Fruit fly (Drosophila melanogaster) whole organism, embryonic: ENCODE data around the gene CG16972.
A peak's percentile ranks its signal among the peaks of the same experiment; 100 is the strongest.

Experiments
- Atf3 ChIP-seq: fragments of 200-800 bp; sonication (Bioruptor generic); optimal IDR thresholded peaks from 3 replicates; lab custom pipeline; 2016; ENCODE audit warnings: missing biosample characterization, missing genetic modification characterization
- CG10267 ChIP-seq: fragments of 200-800 bp; sonication (Bioruptor generic); optimal IDR thresholded peaks from 2 replicates; lab custom pipeline; 2018; ENCODE audit warnings: missing biosample characterization, mild to moderate bottlenecking, missing genetic modification characterization, moderate library complexity
- CG11504 ChIP-seq: fragments of 200-800 bp; sonication (Bioruptor generic); optimal IDR thresholded peaks from 3 replicates; lab custom pipeline; 2019; ENCODE audit warnings: missing biosample characterization, mild to moderate bottlenecking, missing genetic modification characterization, moderate library complexity
- CG12942 ChIP-seq: fragments of 200-800 bp; sonication (Bioruptor generic); optimal IDR thresholded peaks from 3 replicates; lab custom pipeline; 2016; ENCODE audit warnings: missing biosample characterization, missing genetic modification characterization
- CG13287 ChIP-seq: fragments of 200-800 bp; sonication (Bioruptor generic); IDR thresholded peaks from 2 replicates; pipeline ENCODE4 v1.3.6; 2022; ENCODE audit warnings: missing biosample characterization, missing genetic modification characterization; ENCODE audit not compliant: partially characterized antibody
- CG13296 ChIP-seq: fragments of 200-800 bp; sonication (Bioruptor generic); optimal IDR thresholded peaks from 3 replicates; lab custom pipeline; 2018; ENCODE audit warnings: missing biosample characterization, mild to moderate bottlenecking, missing genetic modification characterization
- CG1529 ChIP-seq: fragments of 200-800 bp; sonication (Bioruptor generic); optimal IDR thresholded peaks from 3 replicates; lab custom pipeline; 2018; ENCODE audit warnings: missing biosample characterization, missing genetic modification characterization
- CG1602 ChIP-seq: fragments of 200-800 bp; sonication (Bioruptor generic); optimal IDR thresholded peaks from 3 replicates; lab custom pipeline; 2016; ENCODE audit warnings: missing biosample characterization, missing genetic modification characterization
- CG18599 ChIP-seq: fragments of 200-800 bp; sonication (Bioruptor generic); optimal IDR thresholded peaks from 3 replicates; lab custom pipeline; 2017; ENCODE audit warnings: missing biosample characterization, missing genetic modification characterization, mild to moderate bottlenecking, moderate library complexity, missing genetic modification reagents
- CG18764 ChIP-seq: fragments of 200-800 bp; sonication (Bioruptor generic); optimal IDR thresholded peaks from 3 replicates; lab custom pipeline; 2016; ENCODE audit warnings: missing biosample characterization, missing genetic modification characterization
- CG2202 ChIP-seq: fragments of 200-800 bp; sonication (Bioruptor generic); optimal IDR thresholded peaks from 2 replicates; lab custom pipeline; 2018; ENCODE audit warnings: missing biosample characterization, mild to moderate bottlenecking, missing genetic modification characterization
- CG2712 ChIP-seq: fragments of 200-800 bp; optimal IDR thresholded peaks from 3 replicates; lab custom pipeline; 2019; ENCODE audit warnings: missing biosample characterization, mild to moderate bottlenecking, missing genetic modification characterization, moderate library complexity
- CG3065 ChIP-seq: fragments of 200-800 bp; sonication (Bioruptor generic); optimal IDR thresholded peaks from 2 replicates; lab custom pipeline; 2016; ENCODE audit warnings: missing biosample characterization, missing genetic modification characterization
- CG31441 ChIP-seq: fragments of 200-800 bp; sonication (Bioruptor generic); IDR thresholded peaks from 2 replicates; pipeline ENCODE4 v1.3.6; 2022; ENCODE audit warnings: missing biosample characterization, missing genetic modification characterization
- CG4360 ChIP-seq: fragments of 200-800 bp; sonication (Bioruptor generic); IDR thresholded peaks from 2 replicates; pipeline ENCODE4 v1.3.6; 2022; ENCODE audit warnings: missing biosample characterization, missing genetic modification characterization
- CG5180 ChIP-seq: fragments of 200-800 bp; sonication (Bioruptor generic); optimal IDR thresholded peaks from 3 replicates; lab custom pipeline; 2017; ENCODE audit warnings: missing biosample characterization, missing genetic modification characterization, mild to moderate bottlenecking, moderate library complexity, missing genetic modification reagents
- CG6791 ChIP-seq: fragments of 200-800 bp; sonication (Bioruptor generic); IDR thresholded peaks from 3 replicates; pipeline ENCODE4 v1.3.6; 2022; ENCODE audit warnings: missing biosample characterization, missing genetic modification characterization; ENCODE audit not compliant: partially characterized antibody
- CG7839 ChIP-seq: fragments of 200-800 bp; sonication (Bioruptor generic); optimal IDR thresholded peaks from 3 replicates; lab custom pipeline; 2018; ENCODE audit warnings: missing biosample characterization, mild to moderate bottlenecking, missing genetic modification characterization, moderate library complexity
- CG7928 ChIP-seq: fragments of 200-800 bp; sonication (Bioruptor generic); optimal IDR thresholded peaks from 2 replicates; lab custom pipeline; 2017; ENCODE audit warnings: missing biosample characterization, mild to moderate bottlenecking, missing genetic modification characterization
- CG8089 ChIP-seq: fragments of 200-800 bp; sonication (Bioruptor generic); optimal IDR thresholded peaks from 3 replicates; lab custom pipeline; 2016; ENCODE audit warnings: missing biosample characterization, missing genetic modification characterization
- CG8944 ChIP-seq: fragments of 200-800 bp; sonication (Bioruptor generic); optimal IDR thresholded peaks from 3 replicates; lab custom pipeline; 2016; ENCODE audit warnings: missing biosample characterization, missing genetic modification characterization
- Camta ChIP-seq: fragments of 200-800 bp; sonication (Bioruptor generic); optimal IDR thresholded peaks from 2 replicates; lab custom pipeline; 2016; ENCODE audit warnings: missing biosample characterization, missing genetic modification characterization
- D ChIP-seq, 2 experiments: fragments of 200-800 bp in 1 of 2; fragments of >200 bp in 1 of 2; sonication (Bioruptor generic) in 1 of 2; optimal IDR thresholded peaks; 2 replicates in 1 of 2; 3 replicates in 1 of 2; lab custom pipeline; 2017; ENCODE audit warnings: mild to moderate bottlenecking in 1 of 2, missing biosample characterization in 1 of 2, missing genetic modification characterization in 1 of 2, missing genetic modification reagents in 1 of 2
- H2.0 ChIP-seq: fragments of 200-800 bp; sonication (Bioruptor generic); IDR thresholded peaks from 2 replicates; pipeline ENCODE4 v1.3.6; 2022; ENCODE audit warnings: missing biosample characterization, missing genetic modification characterization
- Hr51 ChIP-seq, 2 experiments: fragments of 200-800 bp; sonication (Bioruptor generic); optimal IDR thresholded peaks; 2 replicates in 1 of 2; 3 replicates in 1 of 2; lab custom pipeline; 2016 to 2018; ENCODE audit warnings: missing biosample characterization in 2 of 2, missing genetic modification characterization in 2 of 2, mild to moderate bottlenecking in 1 of 2, moderate library complexity in 1 of 2
- MESR4 ChIP-seq: fragments of 200-800 bp; sonication (Bioruptor generic); optimal IDR thresholded peaks from 2 replicates; lab custom pipeline; 2018; ENCODE audit warnings: missing biosample characterization, mild to moderate bottlenecking, missing genetic modification characterization, moderate library complexity
- Nf-YA ChIP-seq: fragments of 200-800 bp; sonication (Bioruptor generic); IDR thresholded peaks from 2 replicates; pipeline ENCODE4 v1.3.6; 2022; ENCODE audit warnings: missing biosample characterization, missing genetic modification characterization
- Oaz ChIP-seq: fragments of 200-800 bp; sonication (Bioruptor generic); IDR thresholded peaks from 2 replicates; pipeline ENCODE4 v1.3.6; 2022; ENCODE audit warnings: missing biosample characterization, missing genetic modification characterization
- Oli ChIP-seq: fragments of 200-800 bp; sonication (Bioruptor generic); optimal IDR thresholded peaks from 2 replicates; lab custom pipeline; 2018; ENCODE audit warnings: missing biosample characterization, mild to moderate bottlenecking, missing genetic modification characterization, moderate library complexity
- Sin3A ChIP-seq: fragments of >200 bp; optimal IDR thresholded peaks from 2 replicates; lab custom pipeline; 2018
- Sox102F ChIP-seq: fragments of 200-800 bp; sonication (Bioruptor generic); optimal IDR thresholded peaks from 2 replicates; lab custom pipeline; 2018; ENCODE audit warnings: missing biosample characterization, mild to moderate bottlenecking, missing genetic modification characterization, moderate library complexity
- Sry-β ChIP-seq: fragments of 200-800 bp; sonication (Bioruptor generic); optimal IDR thresholded peaks from 2 replicates; lab custom pipeline; 2018; ENCODE audit warnings: missing biosample characterization, mild to moderate bottlenecking, missing genetic modification characterization, moderate library complexity
- Usf ChIP-seq: fragments of 200-800 bp; sonication (Bioruptor generic); optimal IDR thresholded peaks from 2 replicates; lab custom pipeline; 2017; ENCODE audit warnings: missing genotype, missing biosample characterization, missing genetic modification characterization
- br ChIP-seq: fragments of >200 bp; optimal IDR thresholded peaks from 2 replicates; lab custom pipeline; 2017
- crol ChIP-seq: fragments of 200-800 bp; sonication (Bioruptor generic); IDR thresholded peaks from 2 replicates; pipeline ENCODE4 v1.3.6; 2022; ENCODE audit warnings: missing biosample characterization, missing genetic modification characterization
- dysf ChIP-seq: fragments of 200-800 bp; sonication (Bioruptor generic); IDR thresholded peaks from 3 replicates; pipeline ENCODE4 v1.3.6; 2022; ENCODE audit warnings: missing biosample characterization, missing genetic modification characterization
- ems ChIP-seq: fragments of 200-800 bp; sonication (Bioruptor generic); optimal IDR thresholded peaks from 3 replicates; lab custom pipeline; 2016; ENCODE audit warnings: missing biosample characterization, missing genetic modification characterization
- eve ChIP-seq, 2 experiments: fragments of >200 bp; optimal IDR thresholded peaks; 2 replicates each; lab custom pipeline; 2017; ENCODE audit warnings: missing biosample characterization in 2 of 2, missing genetic modification characterization in 2 of 2
- eyg ChIP-seq: fragments of 200-800 bp; sonication (Bioruptor generic); optimal IDR thresholded peaks from 3 replicates; lab custom pipeline; 2016; ENCODE audit warnings: missing biosample characterization, missing genetic modification characterization
- gro ChIP-seq: fragments of 200-800 bp; sonication (Bioruptor generic); optimal IDR thresholded peaks from 2 replicates; lab custom pipeline; 2016; ENCODE audit warnings: missing biosample characterization, missing genetic modification characterization
- ken ChIP-seq: fragments of 200-800 bp; sonication (Bioruptor generic); IDR thresholded peaks from 3 replicates; pipeline ENCODE4 v1.3.6; 2022; ENCODE audit warnings: missing biosample characterization, missing genetic modification characterization
- kni ChIP-seq: fragments of 200-800 bp; sonication (Bioruptor generic); optimal IDR thresholded peaks from 3 replicates; lab custom pipeline; 2017; ENCODE audit warnings: mild to moderate bottlenecking, missing biosample characterization, missing genetic modification reagents, missing genetic modification characterization
- pho ChIP-seq: fragments of 200-800 bp; sonication (Bioruptor generic); optimal IDR thresholded peaks from 2 replicates; lab custom pipeline; 2016; ENCODE audit warnings: missing biosample characterization, missing genetic modification characterization
- phol ChIP-seq: fragments of 200-800 bp; sonication (Bioruptor generic); optimal IDR thresholded peaks from 3 replicates; lab custom pipeline; 2018; ENCODE audit warnings: missing biosample characterization, mild to moderate bottlenecking, missing genetic modification characterization, moderate library complexity
- sc ChIP-seq, 3 experiments: fragments of >200 bp in 2 of 3; fragments of 200-800 bp in 1 of 3; sonication (Bioruptor generic) in 1 of 3; optimal IDR thresholded peaks; 2 replicates in 2 of 3; 3 replicates in 1 of 3; lab custom pipeline; 2017; ENCODE audit warnings: mild to moderate bottlenecking in 1 of 3, missing biosample characterization in 1 of 3, missing genetic modification characterization in 1 of 3, missing genetic modification reagents in 1 of 3
- sqz ChIP-seq: fragments of 200-800 bp; sonication (Bioruptor generic); optimal IDR thresholded peaks from 3 replicates; lab custom pipeline; 2018; ENCODE audit warnings: missing biosample characterization, mild to moderate bottlenecking, missing genetic modification characterization
- tio ChIP-seq: fragments of 200-800 bp; sonication (Bioruptor generic); optimal IDR thresholded peaks from 2 replicates; lab custom pipeline; 2017; ENCODE audit warnings: missing biosample characterization, missing genetic modification characterization, inconsistent platforms
- trem ChIP-seq: fragments of 200-800 bp; optimal IDR thresholded peaks from 3 replicates; lab custom pipeline; 2019; ENCODE audit warnings: missing biosample characterization, mild to moderate bottlenecking, missing genetic modification characterization, moderate library complexity
- unpg ChIP-seq: fragments of 200-800 bp; sonication (Bioruptor generic); optimal IDR thresholded peaks from 3 replicates; lab custom pipeline; 2018; ENCODE audit warnings: missing biosample characterization, mild to moderate bottlenecking, missing genetic modification characterization, moderate library complexity
- wdn ChIP-seq: fragments of 200-800 bp; sonication (Bioruptor generic); IDR thresholded peaks from 2 replicates; pipeline ENCODE4 v1.3.6; 2022; ENCODE audit warnings: missing biosample characterization, missing genetic modification characterization
- wor ChIP-seq: fragments of 200-800 bp; sonication (Bioruptor generic); IDR thresholded peaks from 2 replicates; pipeline ENCODE4 v1.3.6; 2022; ENCODE audit warnings: missing biosample characterization, missing genetic modification characterization

The CG16972 gene

DNA sequence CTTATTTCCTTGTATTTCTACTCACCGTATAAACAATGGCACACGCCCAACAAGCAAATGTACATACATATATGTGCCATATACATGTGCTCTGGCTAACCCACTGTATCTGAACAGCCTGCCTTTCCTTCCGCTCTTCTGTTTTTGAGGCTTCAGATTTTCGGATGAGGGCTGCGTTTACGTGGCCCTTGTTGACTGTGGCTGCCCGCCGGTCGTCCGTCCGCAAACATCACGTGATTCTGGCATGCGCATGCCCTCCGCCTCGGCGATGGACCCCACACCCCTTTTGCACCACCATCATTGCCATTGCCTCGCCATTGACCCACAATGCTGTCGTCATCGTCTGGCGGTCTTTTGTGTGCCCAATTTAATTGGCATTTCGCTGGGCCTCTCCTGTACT, 2.2 kb upstream of the CG16972 start (continued):
- TF ChIP-seq sqz (GFP tag; lab: Kevin White, UChicago): no peak
- TF ChIP-seq CG8089 (GFP tag; lab: Kevin White, UChicago): peak; percentile 24
- TF ChIP-seq Oaz: no peak
- no peak for TF ChIP-seq CG7928 (GFP tag; lab: Kevin White, UChicago)
- no peak for TF ChIP-seq phol (tag; lab: Kevin White, UChicago)
- TF ChIP-seq kni (GFP tag; lab: Kevin White, UChicago): peak; percentile 83
- peak; percentile 81 for TF ChIP-seq crol (GFP tag; lab: Robert Waterston, UW)
- peak; percentile 3 for TF ChIP-seq CG2202 (tag; lab: Kevin White, UChicago)
- TF ChIP-seq tio (GFP tag; lab: Kevin White, UChicago): no peak
- TF ChIP-seq CG1529 (GFP tag; lab: Kevin White, UChicago): no peak
- peak; percentile 65 for TF ChIP-seq CG18599
- no peak for TF ChIP-seq wor (GFP tag; lab: Robert Waterston, UW)
- TF ChIP-seq eve (GFP tag; optimal IDR thresholded peaks at IDR 0.05; lab: Kevin White, UChicago): no peak
- TF ChIP-seq Sox102F (GFP tag; lab: Kevin White, UChicago): peak; percentile 14
- peak; percentile 5 for TF ChIP-seq unpg (GFP tag; lab: Kevin White, UChicago)
- TF ChIP-seq CG6791 (GFP tag; lab: Robert Waterston, UW): no peak
- TF ChIP-seq br (lab: Kevin White, UChicago): no peak
- no peak for TF ChIP-seq CG12942 (GFP tag; lab: Kevin White, UChicago)
- no peak for TF ChIP-seq CG7839 (tag; lab: Kevin White, UChicago)
- no peak for TF ChIP-seq Hr51 (GFP tag; optimal IDR thresholded peaks at IDR 0.05; lab: Kevin White, UChicago)
- TF ChIP-seq Oli: no peak
- no peak for TF ChIP-seq Sry-β
- no peak for TF ChIP-seq CG31441 (GFP tag; lab: Robert Waterston, UW)
- peak; percentile 44 for TF ChIP-seq Atf3 (GFP tag; lab: Kevin White, UChicago)
- TF ChIP-seq CG5180 (GFP tag; lab: Kevin White, UChicago): peak; percentile 38
- no peak for TF ChIP-seq Sin3A (lab: Kevin White, UChicago)
- peak; percentile 18 for TF ChIP-seq Usf (GFP tag; lab: Kevin White, UChicago)
- TF ChIP-seq ems (GFP tag; lab: Kevin White, UChicago): no peak
- no peak for TF ChIP-seq CG10267 (tag; lab: Kevin White, UChicago)
- no peak for TF ChIP-seq trem (tag; lab: Kevin White, UChicago)
- no peak for TF ChIP-seq CG4360 (GFP tag; lab: Robert Waterston, UW)
- TF ChIP-seq CG13287: peak; percentile 14; the same call in 1 of the 2 replicates
- TF ChIP-seq H2.0 (GFP tag; lab: Robert Waterston, UW): no peak
- no peak for TF ChIP-seq MESR4 (GFP tag; lab: Kevin White, UChicago)
- no peak for TF ChIP-seq CG3065 (GFP tag; lab: Kevin White, UChicago)
- TF ChIP-seq pho (GFP tag; lab: Kevin White, UChicago): peak; percentile 64
- no peak for TF ChIP-seq CG2712
- TF ChIP-seq ken (GFP tag; lab: Robert Waterston, UW): no peak
- TF ChIP-seq Camta: no peak
- TF ChIP-seq dysf (GFP tag; lab: Robert Waterston, UW): peak; percentile 29; the same call in 1 of the 3 replicates
- TF ChIP-seq CG11504 (tag; lab: Kevin White, UChicago): no peak
- TF ChIP-seq D (optimal IDR thresholded peaks at IDR 0.05; lab: Kevin White, UChicago): no peak
- peak; percentile 37 for TF ChIP-seq D (GFP tag; optimal IDR thresholded peaks at IDR 0.05; lab: Kevin White, UChicago)
- TF ChIP-seq CG13296 (GFP tag; lab: Kevin White, UChicago): peak; percentile 37
- TF ChIP-seq sc (optimal IDR thresholded peaks at IDR 0.05; lab: Kevin White, UChicago): no peak
- TF ChIP-seq sc (GFP tag; optimal IDR thresholded peaks at IDR 0.05; lab: Kevin White, UChicago): no peak
- TF ChIP-seq wdn (GFP tag; lab: Robert Waterston, UW): no peak
- TF ChIP-seq gro (GFP tag; lab: Kevin White, UChicago): no peak
- TF ChIP-seq CG8944 (GFP tag; lab: Kevin White, UChicago): no peak
- TF ChIP-seq CG18764 (GFP tag; lab: Kevin White, UChicago): no peak
- no peak for TF ChIP-seq Nf-YA (GFP tag; lab: Robert Waterston, UW)
- no peak for TF ChIP-seq eyg (GFP tag; lab: Kevin White, UChicago)
- no peak for TF ChIP-seq CG1602 (GFP tag; lab: Kevin White, UChicago)
